Worm (Caenorhabditis elegans): ENCODE data around the gene T25D1.1.
"Not testable (repeated sequence)": the region's sequence is repeated elsewhere in the genome, so short reads cannot be mapped to it uniquely, and the experiment has no call there.

Gene T25D1.1

ce11 chrX:16505348-16505747 lies 14.3 kb upstream of the T25D1.1 start, which contains the start of gene T25D1.3:
Gene T25D1.3 (plus strand): TSS chrX:16505648.
- TF ChIP-seq unc-120 (tag; optimal IDR thresholded peaks at IDR 0.05; ENCODE audit: poor library complexity, severe bottlenecking) (no peak), nhr-76 (tag; optimal IDR thresholded peaks at IDR 0.05) (no peak), nhr-12 (tag; optimal IDR thresholded peaks at IDR 0.05) (no peak), pha-4 (tag; optimal IDR thresholded peaks at IDR 0.05) (no peak), sptf-1 (tag; optimal IDR thresholded peaks at IDR 0.05) (no peak), nhr-237 (tag; optimal IDR thresholded peaks at IDR 0.05) (no peak)

ce11 chrX:16515265-16515664 lies 4.4 kb upstream of the T25D1.1 start, which contains the start of gene T25D1.2:
Gene T25D1.2 (plus strand): TSS chrX:16515565.
- TF ChIP-seq mab-5 (tag; optimal IDR thresholded peaks at IDR 0.05); lsy-2 (tag; optimal IDR thresholded peaks at IDR 0.05); drap-1 (GFP tag; optimal IDR thresholded peaks at IDR 0.05): not testable (repeated sequence)

ce11 chrX:16518771-16519170 lies 846 bp upstream of the T25D1.1 start:
- TF ChIP-seq tbx-8 (GFP tag; optimal IDR thresholded peaks at IDR 0.05), result no peak
- no peak for TF ChIP-seq ceh-83 (GFP tag; optimal IDR thresholded peaks at IDR 0.05)
- no peak for TF ChIP-seq ces-1 (GFP tag; optimal IDR thresholded peaks at IDR 0.05)
- TF ChIP-seq blmp-1 (tag; optimal IDR thresholded peaks at IDR 0.05), result no peak
- no peak for TF ChIP-seq ceh-43 (GFP tag; optimal IDR thresholded peaks at IDR 0.05)
- no peak for TF ChIP-seq nhr-76 (tag; optimal IDR thresholded peaks at IDR 0.05)
- no peak for TF ChIP-seq mab-5 (tag; optimal IDR thresholded peaks at IDR 0.05)
- no peak for TF ChIP-seq lin-13 (tag; optimal IDR thresholded peaks at IDR 0.05)
- no peak for TF ChIP-seq hlh-1 (tag; optimal IDR thresholded peaks at IDR 0.05)
- no peak for TF ChIP-seq ztf-11 (tag; optimal IDR thresholded peaks at IDR 0.05)
- no peak for TF ChIP-seq elt-1 (tag; optimal IDR thresholded peaks at IDR 0.05; ENCODE audit: borderline replicate concordance, insufficient read depth)
- no peak for TF ChIP-seq ceh-39 (tag; optimal IDR thresholded peaks at IDR 0.05)
- no peak for TF ChIP-seq unc-62 (GFP tag; optimal IDR thresholded peaks at IDR 0.05)

DNA sequence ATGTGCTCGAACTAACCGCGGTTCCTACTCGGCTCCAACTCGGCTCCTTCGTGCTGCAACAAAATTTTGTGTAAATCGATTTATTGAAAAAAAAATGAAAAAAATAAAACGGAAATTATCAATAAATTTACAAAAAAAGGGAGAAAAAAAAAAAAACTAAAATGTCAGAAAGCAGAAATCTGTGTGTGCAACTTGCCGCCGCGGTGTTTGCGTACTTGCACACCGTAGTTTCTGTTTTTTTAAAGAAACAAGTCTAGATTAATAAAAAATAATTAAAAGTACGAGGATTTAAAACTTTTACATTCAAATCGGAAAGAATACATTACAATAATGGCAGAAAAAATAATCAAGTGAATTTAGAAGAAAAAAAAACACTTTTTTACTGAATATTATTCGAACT lies 2.1 kb downstream of the T25D1.1 start:
- peak; percentile 27 for TF ChIP-seq lsy-2 (tag; optimal IDR thresholded peaks at IDR 0.05)
- TF ChIP-seq bed-3 (GFP tag; optimal IDR thresholded peaks at IDR 0.05), result no peak

- TF ChIP-seq snpc-4 (tag; optimal IDR thresholded peaks at IDR 0.05) (no peak), drap-1 (GFP tag; optimal IDR thresholded peaks at IDR 0.05) (no peak), nhr-12 (tag; optimal IDR thresholded peaks at IDR 0.05) (no peak), nhr-28 (tag; optimal IDR thresholded peaks at IDR 0.05) (no peak), nhr-2 (tag; optimal IDR thresholded peaks at IDR 0.05) (peak; percentile 69)
Measured at ce11 chrX:16524310-16524709, 4.7 kb downstream of the T25D1.1 start.

DNA sequence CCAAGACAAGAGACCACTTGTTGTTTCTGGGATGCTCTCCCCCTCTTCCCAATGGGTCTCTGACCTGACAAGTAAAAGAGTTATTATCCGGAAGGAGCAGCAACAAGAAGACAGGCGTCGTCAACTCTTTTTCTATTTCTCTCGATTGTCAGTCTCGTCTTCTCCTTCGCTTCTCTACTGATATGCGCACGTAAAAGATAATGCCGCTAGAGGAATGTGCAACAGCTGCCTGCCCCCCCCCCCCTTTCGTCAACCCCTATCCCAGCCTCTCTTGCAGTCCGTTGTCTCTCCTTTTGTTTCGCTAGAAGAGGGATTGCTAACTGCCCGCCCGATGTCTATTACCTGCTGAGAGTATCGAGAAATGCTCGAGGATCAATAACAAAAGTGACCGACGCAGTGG lies 6.0 kb downstream of the T25D1.1 start:
- peak; percentile 89 for TF ChIP-seq unc-62 (GFP tag; optimal IDR thresholded peaks at IDR 0.05)
- TF ChIP-seq elt-3 (tag; optimal IDR thresholded peaks at IDR 0.05), result no peak
- TF ChIP-seq bed-3 (GFP tag; optimal IDR thresholded peaks at IDR 0.05), result no peak
- no peak for TF ChIP-seq nhr-28 (tag; optimal IDR thresholded peaks at IDR 0.05)
- peak; percentile 100 for TF ChIP-seq unc-120 (tag; optimal IDR thresholded peaks at IDR 0.05; ENCODE audit: poor library complexity, severe bottlenecking)
- peak; percentile 97 for TF ChIP-seq hlh-1 (tag; optimal IDR thresholded peaks at IDR 0.05)
- peak; percentile 11 for TF ChIP-seq lsy-2 (tag; optimal IDR thresholded peaks at IDR 0.05)
- TF ChIP-seq cnd-1 (tag; optimal IDR thresholded peaks at IDR 0.05), result peak; percentile 24
- TF ChIP-seq nhr-237 (tag; optimal IDR thresholded peaks at IDR 0.05), result no peak
- TF ChIP-seq ces-1 (GFP tag; optimal IDR thresholded peaks at IDR 0.05), result no peak
- TF ChIP-seq M03D4.4 (tag; optimal IDR thresholded peaks at IDR 0.05), result peak; percentile 72
- no peak for TF ChIP-seq mls-2 (tag; optimal IDR thresholded peaks at IDR 0.05)
- TF ChIP-seq ztf-11 (tag; optimal IDR thresholded peaks at IDR 0.05), result no peak

DNA sequence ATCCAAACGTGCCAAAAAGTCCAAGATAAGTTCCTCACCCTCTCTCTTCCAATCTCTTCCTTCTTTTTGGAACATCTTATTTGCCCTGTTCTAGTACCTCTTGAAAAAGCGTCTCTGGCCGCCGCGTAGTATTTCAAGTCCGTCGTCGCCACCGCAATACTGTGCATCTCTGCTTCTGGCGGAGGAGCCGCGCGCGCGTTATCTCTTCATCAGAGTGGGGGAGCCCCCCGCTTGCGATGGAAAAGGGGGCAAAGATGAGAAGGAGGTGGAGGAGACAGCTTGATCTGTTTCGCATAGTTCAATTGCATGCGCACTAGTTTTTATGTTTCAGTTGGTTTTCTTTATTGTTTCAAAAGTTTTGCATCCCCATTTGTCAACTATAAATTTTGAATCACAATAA lies 8.2 kb downstream of the T25D1.1 start:
- TF ChIP-seq ceh-39 (tag; optimal IDR thresholded peaks at IDR 0.05) (no peak), ztf-11 (tag; optimal IDR thresholded peaks at IDR 0.05) (no peak), sptf-1 (tag; optimal IDR thresholded peaks at IDR 0.05) (no peak), unc-39 (tag; optimal IDR thresholded peaks at IDR 0.05) (no peak), pha-4 (tag; optimal IDR thresholded peaks at IDR 0.05) (no peak), M03D4.4 (tag; optimal IDR thresholded peaks at IDR 0.05) (peak; percentile 30), snpc-4 (tag; optimal IDR thresholded peaks at IDR 0.05) (no peak), ceh-83 (GFP tag; optimal IDR thresholded peaks at IDR 0.05) (no peak)
